Worm (Caenorhabditis elegans) whole organism, L2 larva: ENCODE data around the gene coh-3.
A peak's percentile ranks its signal among the peaks of the same experiment; 100 is the strongest.

Source experiments
- F13H6.1 ChIP-seq: sonication (generic microtip); optimal IDR thresholded peaks from 2 replicates; lab custom pipeline; 2016; ENCODE audit warnings: missing genetic modification characterization, missing compliant biosample characterization
- R02D3.7 ChIP-seq: fragments of 150-350 bp; optimal IDR thresholded peaks from 2 replicates; lab custom pipeline; 2014; ENCODE audit warnings: missing biosample characterization, missing genetic modification characterization
- Y55F3AM.14 ChIP-seq: fragments of 200-800 bp; sonication (Bioruptor generic); optimal IDR thresholded peaks from 2 replicates; lab custom pipeline; 2018; ENCODE audit warnings: mild to moderate bottlenecking, missing genetic modification characterization, missing compliant biosample characterization
- ZK546.5 ChIP-seq: sonication (generic microtip); optimal IDR thresholded peaks from 2 replicates; lab custom pipeline; 2017; ENCODE audit warnings: missing biosample characterization, missing genetic modification characterization
- aly-2 ChIP-seq: fragments of 150-350 bp; optimal IDR thresholded peaks from 2 replicates; lab custom pipeline; 2014; ENCODE audit warnings: missing biosample characterization, missing genetic modification characterization
- ama-1 ChIP-seq: fragments of 150-350 bp; optimal IDR thresholded peaks from 2 replicates; lab custom pipeline; 2018; ENCODE audit warnings: inconsistent platforms
- blmp-1 ChIP-seq: sonication (generic microtip); optimal IDR thresholded peaks from 2 replicates; lab custom pipeline; 2017; ENCODE audit warnings: missing genetic modification characterization, mild to moderate bottlenecking, missing compliant biosample characterization, antibody characterized with exemption, moderate library complexity; ENCODE audit not compliant: insufficient read depth
- ceh-16 ChIP-seq: fragments of 150-350 bp; optimal IDR thresholded peaks from 2 replicates; lab custom pipeline; 2014; ENCODE audit warnings: missing biosample characterization, missing genetic modification characterization
- ceh-82 ChIP-seq: fragments of 150-350 bp; optimal IDR thresholded peaks from 2 replicates; lab custom pipeline; 2014; ENCODE audit warnings: missing biosample characterization, missing genetic modification characterization
- crh-2 ChIP-seq: sonication (generic microtip); optimal IDR thresholded peaks from 2 replicates; lab custom pipeline; 2017; ENCODE audit warnings: missing biosample characterization, missing genetic modification characterization
- dmd-4 ChIP-seq: sonication (generic microtip); optimal IDR thresholded peaks from 2 replicates; lab custom pipeline; 2017; ENCODE audit warnings: missing biosample characterization, missing genetic modification characterization
- egl-27 ChIP-seq: sonication (generic microtip); optimal IDR thresholded peaks from 3 replicates; lab custom pipeline; 2017; ENCODE audit warnings: missing biosample characterization, missing genetic modification reagents, missing genetic modification characterization
- elt-1 ChIP-seq: fragments of 150-350 bp; optimal IDR thresholded peaks from 2 replicates; lab custom pipeline; 2014; ENCODE audit warnings: missing biosample characterization, missing genetic modification characterization
- elt-3 ChIP-seq: sonication (generic microtip); optimal IDR thresholded peaks from 2 replicates; lab custom pipeline; 2017; ENCODE audit warnings: missing biosample characterization, missing genetic modification characterization
- fos-1 ChIP-seq: fragments of 150-350 bp; optimal IDR thresholded peaks from 2 replicates; lab custom pipeline; 2014; ENCODE audit warnings: missing biosample characterization, missing genetic modification characterization
- gmeb-1 ChIP-seq: fragments of 150-350 bp; optimal IDR thresholded peaks from 2 replicates; lab custom pipeline; 2014; ENCODE audit warnings: missing biosample characterization, missing genetic modification characterization
- lin-11 ChIP-seq: fragments of 150-350 bp; sonication (generic microtip); optimal IDR thresholded peaks from 2 replicates; lab custom pipeline; 2014; ENCODE audit warnings: missing biosample characterization, missing genetic modification characterization, inconsistent platforms, mixed read lengths
- lin-13 ChIP-seq: fragments of 150-350 bp; optimal IDR thresholded peaks from 2 replicates; lab custom pipeline; 2014; ENCODE audit warnings: missing biosample characterization, missing genetic modification reagents, missing genetic modification characterization
- lin-39 ChIP-seq: fragments of 150-350 bp; optimal IDR thresholded peaks from 2 replicates; lab custom pipeline; 2014; ENCODE audit warnings: missing biosample characterization, missing genetic modification reagents, missing genetic modification characterization
- lsy-2 ChIP-seq, 2 experiments: fragments of 150-350 bp in 1 of 2; sonication (generic microtip) in 1 of 2; optimal IDR thresholded peaks; 2 replicates each; lab custom pipeline; 2014 to 2017; ENCODE audit warnings: missing biosample characterization in 2 of 2, missing genetic modification characterization in 2 of 2
- mab-5 ChIP-seq: fragments of 150-350 bp; optimal IDR thresholded peaks from 2 replicates; lab custom pipeline; 2014; ENCODE audit warnings: missing biosample characterization, missing genetic modification characterization
- mbf-1 ChIP-seq: sonication (generic microtip); optimal IDR thresholded peaks from 2 replicates; lab custom pipeline; 2017; ENCODE audit warnings: missing biosample characterization, missing genetic modification characterization
- mdl-1 ChIP-seq, 2 experiments: fragments of 150-350 bp in 1 of 2; sonication (generic microtip) in 1 of 2; optimal IDR thresholded peaks; 2 replicates each; lab custom pipeline; 2017; ENCODE audit warnings: missing biosample characterization in 2 of 2, missing genetic modification characterization in 2 of 2
- nhr-10 ChIP-seq: sonication (generic microtip); optimal IDR thresholded peaks from 2 replicates; lab custom pipeline; 2017; ENCODE audit warnings: missing biosample characterization, missing genetic modification characterization
- nhr-11 ChIP-seq: fragments of 150-350 bp; optimal IDR thresholded peaks from 2 replicates; lab custom pipeline; 2014; ENCODE audit warnings: missing biosample characterization, missing genetic modification characterization
- nhr-129 ChIP-seq: fragments of 150-350 bp; optimal IDR thresholded peaks from 2 replicates; lab custom pipeline; 2014; ENCODE audit warnings: missing biosample characterization, missing genetic modification characterization
- nhr-21 ChIP-seq: fragments of 150-350 bp; optimal IDR thresholded peaks from 2 replicates; lab custom pipeline; 2014; ENCODE audit warnings: missing biosample characterization, missing genetic modification characterization
- nhr-23 ChIP-seq: fragments of 150-350 bp; optimal IDR thresholded peaks from 2 replicates; lab custom pipeline; 2014; ENCODE audit warnings: missing biosample characterization, missing genetic modification reagents, missing genetic modification characterization
- nhr-25 ChIP-seq: fragments of 150-350 bp; sonication (generic microtip); optimal IDR thresholded peaks from 3 replicates; lab custom pipeline; 2014; ENCODE audit warnings: missing biosample characterization, missing genetic modification characterization
- nhr-6 ChIP-seq: fragments of 150-350 bp; optimal IDR thresholded peaks from 2 replicates; lab custom pipeline; 2014; ENCODE audit warnings: missing biosample characterization, missing genetic modification characterization
- nhr-77 ChIP-seq: fragments of 150-350 bp; optimal IDR thresholded peaks from 2 replicates; lab custom pipeline; 2014; ENCODE audit warnings: missing biosample characterization, missing genetic modification characterization
- peb-1 ChIP-seq: fragments of 150-350 bp; optimal IDR thresholded peaks from 2 replicates; lab custom pipeline; 2014; ENCODE audit warnings: missing biosample characterization, missing genetic modification characterization
- sem-4 ChIP-seq: fragments of 150-350 bp; optimal IDR thresholded peaks from 2 replicates; lab custom pipeline; 2014; ENCODE audit warnings: missing biosample characterization, missing genetic modification reagents, missing genetic modification characterization
- skn-1 ChIP-seq: sonication (generic microtip); optimal IDR thresholded peaks from 2 replicates; lab custom pipeline; 2017; ENCODE audit warnings: missing biosample characterization, missing genetic modification characterization
- sma-3 ChIP-seq: sonication (generic microtip); optimal IDR thresholded peaks from 2 replicates; lab custom pipeline; 2016; ENCODE audit warnings: missing genetic modification reagents, missing genetic modification characterization, missing compliant biosample characterization
- sma-9 ChIP-seq, 2 experiments: fragments of 150-350 bp in 1 of 2; sonication (generic microtip) in 1 of 2; optimal IDR thresholded peaks; 2 replicates each; lab custom pipeline; 2014 to 2016; ENCODE audit warnings: missing genetic modification characterization in 2 of 2, mild to moderate bottlenecking in 1 of 2, missing biosample characterization in 1 of 2, missing compliant biosample characterization in 1 of 2, missing genetic modification reagents in 1 of 2, moderate library complexity in 1 of 2
- snpc-4 ChIP-seq: fragments of 150-350 bp; optimal IDR thresholded peaks from 2 replicates; lab custom pipeline; 2014; ENCODE audit warnings: missing biosample characterization, missing genetic modification characterization
- unc-39 ChIP-seq: fragments of 150-350 bp; optimal IDR thresholded peaks from 2 replicates; lab custom pipeline; 2014; ENCODE audit warnings: missing biosample characterization, missing genetic modification characterization
- unc-55 ChIP-seq: fragments of 150-350 bp; sonication (generic microtip); optimal IDR thresholded peaks from 3 replicates; lab custom pipeline; 2014; ENCODE audit warnings: missing biosample characterization, missing genetic modification reagents, missing genetic modification characterization
- unc-62 ChIP-seq: fragments of 150-350 bp; optimal IDR thresholded peaks from 2 replicates; lab custom pipeline; 2014; ENCODE audit warnings: missing biosample characterization, missing genetic modification reagents, missing genetic modification characterization
- zag-1 ChIP-seq: fragments of 150-350 bp; optimal IDR thresholded peaks from 2 replicates; lab custom pipeline; 2014; ENCODE audit warnings: missing biosample characterization, missing genetic modification characterization
- ztf-1 ChIP-seq: fragments of 200-800 bp; sonication (Bioruptor generic); conservative IDR thresholded peaks from 2 replicates; pipeline ENCODE4 v1.3.6; 2022; ENCODE audit warnings: missing genetic modification characterization, missing compliant biosample characterization
- ztf-11 ChIP-seq: sonication (generic microtip); optimal IDR thresholded peaks from 2 replicates; lab custom pipeline; 2017; ENCODE audit warnings: missing biosample characterization, missing genetic modification characterization
- ztf-4 ChIP-seq: fragments of 150-350 bp; optimal IDR thresholded peaks from 2 replicates; lab custom pipeline; 2014; ENCODE audit warnings: missing biosample characterization, missing genetic modification characterization

Gene coh-3

DNA sequence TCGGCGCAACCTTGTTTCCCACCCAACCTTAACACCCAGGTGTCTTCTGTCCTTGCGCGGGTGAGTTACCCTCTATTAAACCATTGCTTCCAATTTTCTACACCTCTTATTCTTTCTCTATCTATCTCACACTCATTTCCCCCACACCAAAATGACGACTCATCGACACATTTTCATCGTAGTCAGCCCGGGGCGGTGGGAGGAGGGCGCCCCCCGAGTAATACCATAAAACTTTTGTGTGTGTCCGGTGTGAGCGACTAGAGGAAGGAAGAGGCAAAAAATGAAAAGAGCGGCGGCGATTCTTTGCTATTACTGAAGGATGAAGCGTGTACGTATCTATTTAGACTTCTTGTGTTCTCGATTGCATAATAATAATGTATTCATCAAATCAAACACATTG is 47.6 kb downstream of the coh-3 start:
- peak; percentile 68 for TF ChIP-seq fos-1 (tag; lab: Kevin White, UChicago)
- peak; percentile 41 for TF ChIP-seq ceh-16
- TF ChIP-seq mab-5 (tag; lab: Kevin White, UChicago): no peak

DNA sequence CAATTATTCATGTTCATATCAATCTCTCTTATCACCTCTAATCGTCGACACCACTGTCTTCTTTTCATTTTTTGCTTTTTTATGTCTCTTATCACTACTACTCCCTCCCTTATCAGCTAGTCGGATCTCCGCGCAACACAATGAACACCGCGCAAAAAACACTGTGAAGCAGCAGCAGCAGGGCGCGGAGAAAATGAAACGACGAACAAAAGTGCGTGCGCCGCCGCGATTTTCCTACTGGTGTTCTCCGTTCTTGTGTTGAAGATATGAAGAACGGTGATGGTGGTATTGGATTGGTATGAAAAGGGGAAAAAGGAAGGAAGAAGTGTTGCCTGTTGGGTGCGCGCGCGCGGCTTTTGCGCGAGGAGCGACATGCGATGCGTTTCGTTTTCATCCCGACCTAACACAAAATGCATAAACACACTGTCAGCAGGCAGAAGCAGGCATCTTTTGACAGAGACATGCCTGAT is 48.6 kb downstream of the coh-3 start:
- TF ChIP-seq sem-4 (tag; lab: Kevin White, UChicago): peak; percentile 42
- peak in 1 of 2 experiments; percentile 4 for TF ChIP-seq mdl-1 (tag; optimal IDR thresholded peaks at IDR 0.05; lab: Kevin White, UChicago)
- TF ChIP-seq nhr-25 (tag; lab: Kevin White, UChicago): peak; percentile 48
- TF ChIP-seq fos-1 (tag; lab: Kevin White, UChicago): peak; percentile 90
- TF ChIP-seq snpc-4: no peak
- TF ChIP-seq skn-1 (tag; lab: Kevin White, UChicago): peak; percentile 28
- peak; percentile 85 for TF ChIP-seq nhr-21
- TF ChIP-seq sma-3 (GFP tag; lab: Kevin White, UChicago): peak; percentile 44
- no peak for TF ChIP-seq crh-2 (tag; lab: Kevin White, UChicago)
- TF ChIP-seq F13H6.1 (tag; lab: Kevin White, UChicago): no peak
- peak; percentile 40 for TF ChIP-seq sma-9 (GFP tag; optimal IDR thresholded peaks at IDR 0.05; lab: Kevin White, UChicago)
- no peak for TF ChIP-seq sma-9 (tag; optimal IDR thresholded peaks at IDR 0.05; lab: Kevin White, UChicago)
- peak; percentile 85 for TF ChIP-seq elt-1
- TF ChIP-seq egl-27 (tag; lab: Kevin White, UChicago): peak; percentile 73
- TF ChIP-seq ceh-16: peak; percentile 89
- TF ChIP-seq gmeb-1 (tag; lab: Kevin White, UChicago): peak; percentile 24
- peak; percentile 33 for TF ChIP-seq blmp-1
- TF ChIP-seq nhr-129 (tag; lab: Kevin White, UChicago): no peak

DNA sequence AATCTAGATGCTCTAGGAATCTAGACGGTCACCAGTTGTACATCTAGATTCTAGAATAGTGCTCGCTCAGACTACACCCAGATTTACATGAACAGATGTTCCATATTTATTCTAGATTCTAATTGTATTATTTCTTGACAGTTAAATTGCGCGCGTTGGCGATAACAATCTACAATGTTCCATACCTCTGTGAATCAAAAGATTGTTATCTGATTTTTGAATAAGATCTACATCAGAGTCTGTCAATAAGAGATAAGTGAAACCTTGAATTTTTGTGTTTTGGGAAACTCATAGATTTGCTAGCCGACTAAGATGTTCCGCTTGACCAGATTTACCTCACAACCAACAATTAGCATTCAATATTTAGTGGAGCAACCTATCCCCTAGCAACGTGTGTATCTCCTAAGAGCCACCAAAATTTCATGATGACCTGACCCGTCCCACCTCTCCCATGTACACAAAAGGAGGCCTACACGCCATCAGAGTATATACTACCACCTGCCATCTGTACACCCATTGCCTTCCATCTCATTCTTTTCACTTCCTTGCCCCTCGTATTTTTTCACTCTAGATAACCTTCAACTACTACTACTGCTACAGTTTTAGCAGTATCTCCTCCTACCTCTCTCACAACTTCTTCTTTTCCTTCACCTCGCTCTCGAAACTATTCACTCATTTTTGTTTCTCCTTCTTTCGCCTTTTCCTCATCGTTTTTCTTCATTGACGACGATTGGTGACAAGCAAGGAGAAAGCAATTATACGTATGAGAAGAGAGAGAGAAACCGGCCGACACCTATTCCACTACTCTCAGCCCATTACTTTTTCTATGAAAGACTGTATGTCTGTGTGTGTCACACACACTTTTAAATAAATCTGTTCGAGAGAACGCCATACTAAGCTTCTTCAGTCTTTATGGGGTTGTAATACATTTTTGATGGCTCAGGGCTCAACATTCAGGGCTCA is 49.8 kb downstream of the coh-3 start:
- TF ChIP-seq unc-55 (no peak), ztf-1 (GFP tag; lab: Robert Waterston, UW) (no peak), unc-39 (tag; lab: Kevin White, UChicago) (no peak), lin-39 (tag; lab: Kevin White, UChicago) (no peak), snpc-4 (no peak), dmd-4 (tag; lab: Kevin White, UChicago) (no peak), F13H6.1 (tag; lab: Kevin White, UChicago) (no peak), Y55F3AM.14 (no peak), nhr-77 (tag; lab: Kevin White, UChicago) (no peak), skn-1 (tag; lab: Kevin White, UChicago) (no peak), nhr-6 (tag; lab: Kevin White, UChicago) (no peak), sem-4 (tag; lab: Kevin White, UChicago) (peak; percentile 60), lin-13 (GFP tag; lab: Kevin White, UChicago) (no peak), ama-1 (lab: Kevin White, UChicago) (no peak), nhr-129 (tag; lab: Kevin White, UChicago) (no peak), sma-3 (GFP tag; lab: Kevin White, UChicago) (no peak), mdl-1 (tag; optimal IDR thresholded peaks at IDR 0.05; lab: Kevin White, UChicago) (no peak), nhr-25 (tag; lab: Kevin White, UChicago) (peak; percentile 84), ztf-11 (tag; lab: Kevin White, UChicago) (no peak), nhr-21 (no peak), lin-11 (tag; lab: Kevin White, UChicago) (no peak), ceh-82 (tag; lab: Kevin White, UChicago) (no peak), crh-2 (tag; lab: Kevin White, UChicago) (no peak), R02D3.7 (tag; lab: Kevin White, UChicago) (no peak), sma-9 (GFP tag; optimal IDR thresholded peaks at IDR 0.05; lab: Kevin White, UChicago) (peak; percentile 94), sma-9 (tag; optimal IDR thresholded peaks at IDR 0.05; lab: Kevin White, UChicago) (no peak), fos-1 (tag; lab: Kevin White, UChicago) (no peak), elt-1 (peak; percentile 100), nhr-10 (tag; lab: Kevin White, UChicago) (no peak), peb-1 (no peak), elt-3 (tag; lab: Kevin White, UChicago) (no peak), blmp-1 (peak; percentile 90), lsy-2 (tag; optimal IDR thresholded peaks at IDR 0.05; lab: Kevin White, UChicago) (peak in 1 of 2 experiments; percentile 15), gmeb-1 (tag; lab: Kevin White, UChicago) (no peak), ZK546.5 (no peak), unc-62 (GFP tag; lab: Kevin White, UChicago) (no peak), zag-1 (tag; lab: Kevin White, UChicago) (no peak), nhr-23 (tag; lab: Kevin White, UChicago) (peak; percentile 98), ztf-4 (tag; lab: Kevin White, UChicago) (no peak), ceh-16 (peak; percentile 100), egl-27 (tag; lab: Kevin White, UChicago) (peak; percentile 84), aly-2 (tag; lab: Kevin White, UChicago) (no peak), mbf-1 (no peak), nhr-11 (no peak)
